Fruit fly (Drosophila melanogaster): ENCODE measurements around the gene Cyp6d5.
A peak's percentile ranks its signal among the peaks of the same experiment; 100 is the strongest.

The Cyp6d5 gene

dm6 chr3R:14002146-14002846 lies 26.7 kb upstream of the Cyp6d5 start:
- TF ChIP-seq tj (GFP tag; optimal IDR thresholded peaks at IDR 0.05), result no peak
- TF ChIP-seq kay (GFP tag; ENCODE audit: borderline replicate concordance), result peak; percentile 4
- no peak for TF ChIP-seq CG7045 (GFP tag; optimal IDR thresholded peaks at IDR 0.05)
- TF ChIP-seq CG7101 (tag; optimal IDR thresholded peaks at IDR 0.05), result no peak
- TF ChIP-seq Mnt (GFP tag; optimal IDR thresholded peaks at IDR 0.05), result no peak
- TF ChIP-seq CG5204 (GFP tag; optimal IDR thresholded peaks at IDR 0.05), result no peak
- TF ChIP-seq Crg-1 (GFP tag; optimal IDR thresholded peaks at IDR 0.05), result no peak

dm6 chr3R:14003845-14004244 lies 25.2 kb upstream of the Cyp6d5 start:
- no peak for TF ChIP-seq Clk (GFP tag; optimal IDR thresholded peaks at IDR 0.05)
- TF ChIP-seq CG33017 (tag; optimal IDR thresholded peaks at IDR 0.05), result no peak
- TF ChIP-seq Crg-1 (GFP tag; optimal IDR thresholded peaks at IDR 0.05), result no peak
- TF ChIP-seq CG5204 (GFP tag; optimal IDR thresholded peaks at IDR 0.05), result no peak
- TF ChIP-seq kay (GFP tag; ENCODE audit: borderline replicate concordance), result no peak
- TF ChIP-seq pad (GFP tag; optimal IDR thresholded peaks at IDR 0.05), result no peak
- TF ChIP-seq CG7045 (GFP tag; optimal IDR thresholded peaks at IDR 0.05), result no peak

dm6 chr3R:14005152-14005551 lies 23.9 kb upstream of the Cyp6d5 start:
- TF ChIP-seq kay (GFP tag; ENCODE audit: borderline replicate concordance) (peak; percentile 7), CG1620 (GFP tag; optimal IDR thresholded peaks at IDR 0.05) (no peak)

dm6 chr3R:14006224-14006892 lies 22.7 kb upstream of the Cyp6d5 start:
- TF ChIP-seq CG11617 (GFP tag; optimal IDR thresholded peaks at IDR 0.05) (no peak), Hr96 (GFP tag; optimal IDR thresholded peaks at IDR 0.05) (no peak), Mnt (GFP tag; optimal IDR thresholded peaks at IDR 0.05) (no peak), CG5204 (GFP tag; optimal IDR thresholded peaks at IDR 0.05) (no peak), pad (GFP tag; optimal IDR thresholded peaks at IDR 0.05) (no peak), CG7045 (GFP tag; optimal IDR thresholded peaks at IDR 0.05) (no peak), CG7101 (tag; optimal IDR thresholded peaks at IDR 0.05) (no peak)

- TF ChIP-seq Mnt (GFP tag; optimal IDR thresholded peaks at IDR 0.05), result no peak
- TF ChIP-seq CG1620 (GFP tag; optimal IDR thresholded peaks at IDR 0.05), result no peak
- no peak for TF ChIP-seq Hr96 (GFP tag; optimal IDR thresholded peaks at IDR 0.05)
- TF ChIP-seq cnc (optimal IDR thresholded peaks at IDR 0.05), result no peak
- no peak for TF ChIP-seq Clk (GFP tag; optimal IDR thresholded peaks at IDR 0.05)
- TF ChIP-seq CG7101 (tag; optimal IDR thresholded peaks at IDR 0.05), result no peak
Measured at dm6 chr3R:14006893-14007255, 22.2 kb upstream of the Cyp6d5 start.

dm6 chr3R:14007550-14007949 lies 21.5 kb upstream of the Cyp6d5 start:
- TF ChIP-seq pad (GFP tag; optimal IDR thresholded peaks at IDR 0.05) (no peak), ovo (GFP tag; optimal IDR thresholded peaks at IDR 0.05) (no peak), CG14711 (tag; optimal IDR thresholded peaks at IDR 0.05) (no peak), CG11617 (GFP tag; optimal IDR thresholded peaks at IDR 0.05) (no peak), tj (GFP tag; optimal IDR thresholded peaks at IDR 0.05) (no peak), cic (GFP tag; optimal IDR thresholded peaks at IDR 0.05) (no peak), toe (GFP tag; optimal IDR thresholded peaks at IDR 0.05) (no peak), CG12768 (GFP tag; optimal IDR thresholded peaks at IDR 0.05) (no peak), CG5204 (GFP tag; optimal IDR thresholded peaks at IDR 0.05) (no peak), CG33017 (tag; optimal IDR thresholded peaks at IDR 0.05) (no peak), CG7045 (GFP tag; optimal IDR thresholded peaks at IDR 0.05) (no peak)

dm6 chr3R:14008854-14009253 lies 20.2 kb upstream of the Cyp6d5 start:
- no peak for TF ChIP-seq CG1620 (GFP tag; optimal IDR thresholded peaks at IDR 0.05)
- no peak for TF ChIP-seq kay (GFP tag; ENCODE audit: borderline replicate concordance)
- no peak for TF ChIP-seq cic (GFP tag; optimal IDR thresholded peaks at IDR 0.05)
- no peak for TF ChIP-seq pad (GFP tag; optimal IDR thresholded peaks at IDR 0.05)
- TF ChIP-seq CG11617 (GFP tag; optimal IDR thresholded peaks at IDR 0.05), result no peak
- no peak for TF ChIP-seq bab1 (GFP tag; optimal IDR thresholded peaks at IDR 0.05)
- TF ChIP-seq Clk (GFP tag; optimal IDR thresholded peaks at IDR 0.05), result no peak
- TF ChIP-seq toe (GFP tag; optimal IDR thresholded peaks at IDR 0.05), result no peak
- no peak for TF ChIP-seq Crg-1 (GFP tag; optimal IDR thresholded peaks at IDR 0.05)
- TF ChIP-seq CG7101 (tag; optimal IDR thresholded peaks at IDR 0.05), result no peak
- TF ChIP-seq CG12768 (GFP tag; optimal IDR thresholded peaks at IDR 0.05), result no peak
- no peak for TF ChIP-seq tj (GFP tag; optimal IDR thresholded peaks at IDR 0.05)
- no peak for TF ChIP-seq Mnt (GFP tag; optimal IDR thresholded peaks at IDR 0.05)
- no peak for TF ChIP-seq CG7045 (GFP tag; optimal IDR thresholded peaks at IDR 0.05)
- no peak for TF ChIP-seq CG5204 (GFP tag; optimal IDR thresholded peaks at IDR 0.05)
- no peak for TF ChIP-seq CG14711 (tag; optimal IDR thresholded peaks at IDR 0.05)
- no peak for TF ChIP-seq CG33017 (tag; optimal IDR thresholded peaks at IDR 0.05)

Measured in whole organism, adult.